Fruit fly (Drosophila melanogaster): ENCODE data around the gene CG31279.
A peak's percentile ranks its signal among the peaks of the same experiment; 100 is the strongest.

The CG31279 gene

DNA sequence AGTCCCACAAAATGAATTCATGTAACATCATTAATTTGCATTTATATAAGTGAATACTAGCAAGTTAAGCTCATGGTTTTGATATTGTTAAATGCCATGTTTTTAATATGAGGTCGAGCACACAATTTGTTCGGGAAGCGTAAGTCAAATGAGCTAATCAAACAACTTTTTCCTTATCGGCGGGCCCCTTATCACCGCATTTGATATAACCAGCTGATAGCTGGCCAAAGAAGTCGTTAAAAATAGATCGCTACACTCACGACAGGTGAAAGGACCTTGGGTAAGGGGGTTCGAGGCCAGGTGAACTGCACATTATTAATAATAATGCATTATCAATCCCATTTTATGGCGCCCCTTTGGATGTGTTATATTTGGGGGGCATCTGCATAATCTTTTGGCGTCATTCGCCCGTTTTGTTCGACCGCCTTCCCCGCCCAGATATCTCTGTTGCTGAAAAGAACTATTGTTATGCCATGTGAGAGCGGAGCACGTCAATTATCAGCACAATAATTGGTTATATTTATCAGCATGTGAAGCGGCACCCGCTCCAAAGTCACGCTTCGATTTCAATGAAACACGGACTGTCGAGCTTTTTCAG lies 17.1 kb downstream of the CG31279 start:
- no peak for TF ChIP-seq CG32532 (GFP tag; IDR thresholded peaks at IDR 0.05)
- no peak for TF ChIP-seq CG4730 (GFP tag; IDR thresholded peaks at IDR 0.05)
- TF ChIP-seq D19A (tag; optimal IDR thresholded peaks at IDR 0.05): no peak
- 0 out of 3 replicates have a peak, but pooled peaks have one; percentile 20 for TF ChIP-seq CG2199 (GFP tag; IDR thresholded peaks at IDR 0.05)
- no peak for TF ChIP-seq CG11560 (tag; IDR thresholded peaks at IDR 0.05)
- no peak for TF ChIP-seq Rx (GFP tag; IDR thresholded peaks at IDR 0.05)
- no peak for TF ChIP-seq CG14860 (GFP tag; IDR thresholded peaks at IDR 0.05; ENCODE audit: partially characterized antibody)
- no peak for TF ChIP-seq CG10267 (tag; optimal IDR thresholded peaks at IDR 0.05)
- TF ChIP-seq gem (tag; optimal IDR thresholded peaks at IDR 0.05): no peak
- TF ChIP-seq hb (GFP tag; IDR thresholded peaks at IDR 0.05; ENCODE audit: partially characterized antibody): no peak
- no peak for TF ChIP-seq CG30020 (tag; optimal IDR thresholded peaks at IDR 0.05)
- TF ChIP-seq CG13424 (tag; optimal IDR thresholded peaks at IDR 0.05): no peak
- peak; percentile 74 for TF ChIP-seq grn (GFP tag; optimal IDR thresholded peaks at IDR 0.05)
- peak; percentile 20; the same call in 1 of the 2 replicates for TF ChIP-seq crol (GFP tag; IDR thresholded peaks at IDR 0.05)
- TF ChIP-seq CG34376 (GFP tag; optimal IDR thresholded peaks at IDR 0.05): peak; percentile 10
- peak; percentile 74 for TF ChIP-seq GATAe (GFP tag; conservative IDR thresholded peaks at IDR 0.05)
- TF ChIP-seq ftz-f1 (GFP tag; optimal IDR thresholded peaks at IDR 0.05): peak; percentile 16
- TF ChIP-seq Pdp1 (GFP tag; optimal IDR thresholded peaks at IDR 0.05): peak in 1 of 2 experiments; percentile 51
- TF ChIP-seq CG17612 (GFP tag; IDR thresholded peaks at IDR 0.05): no peak
- peak in 1 of 2 experiments; percentile 47 for TF ChIP-seq Hr78 (GFP tag; optimal IDR thresholded peaks at IDR 0.05)
- TF ChIP-seq CG7963 (GFP tag; IDR thresholded peaks at IDR 0.05; ENCODE audit: partially characterized antibody): no peak
- TF ChIP-seq fd64A (GFP tag; optimal IDR thresholded peaks at IDR 0.05): no peak
- no peak for TF ChIP-seq tx (GFP tag; optimal IDR thresholded peaks at IDR 0.05)
- peak; percentile 75 for TF ChIP-seq exex (tag; optimal IDR thresholded peaks at IDR 0.05)
- TF ChIP-seq Mes4 (GFP tag; optimal IDR thresholded peaks at IDR 0.05): no peak
- no peak for TF ChIP-seq CG15514 (GFP tag; optimal IDR thresholded peaks at IDR 0.05)
- no peak for TF ChIP-seq Mrtf (GFP tag; IDR thresholded peaks at IDR 0.05)
- TF ChIP-seq Med (GFP tag): peak; percentile 55
- TF ChIP-seq lab (GFP tag; optimal IDR thresholded peaks at IDR 0.05): peak; percentile 19
- no peak for TF ChIP-seq sisA (GFP tag; IDR thresholded peaks at IDR 0.05)
- TF ChIP-seq CG7839 (tag; optimal IDR thresholded peaks at IDR 0.05): no peak
- TF ChIP-seq chinmo (GFP tag; IDR thresholded peaks at IDR 0.05; ENCODE audit: partially characterized antibody): 0 out of 4 replicates have a peak, but pooled peaks have one; percentile 69
- no peak for TF ChIP-seq CG13894 (tag; optimal IDR thresholded peaks at IDR 0.05)
- TF ChIP-seq CG9727 (GFP tag; optimal IDR thresholded peaks at IDR 0.05): no peak
- TF ChIP-seq TFAM (GFP tag; optimal IDR thresholded peaks at IDR 0.05): no peak
- peak; percentile 73 for TF ChIP-seq sens (GFP tag)
- no peak for TF ChIP-seq zen2 (GFP tag; IDR thresholded peaks at IDR 0.05; ENCODE audit: partially characterized antibody)
- TF ChIP-seq CG8089 (GFP tag; optimal IDR thresholded peaks at IDR 0.05): no peak
- peak; percentile 51 for TF ChIP-seq sug (tag; optimal IDR thresholded peaks at IDR 0.05)
- peak; percentile 35 for TF ChIP-seq mirr (GFP tag; optimal IDR thresholded peaks at IDR 0.05)
- TF ChIP-seq dmrt99B (tag; optimal IDR thresholded peaks at IDR 0.05): no peak

All from whole organism, embryonic.